Worm (Caenorhabditis elegans) whole organism, L4/young adult: Measurements from ENCODE around the gene ztf-17.

Experiments
- W03F9.2 ChIP-seq: fragments of 150-350 bp; optimal IDR thresholded peaks from 2 replicates; lab custom pipeline; 2014; ENCODE audit warnings: missing biosample characterization, missing genetic modification characterization
- dao-5 ChIP-seq: sonication (generic microtip); optimal IDR thresholded peaks from 2 replicates; lab custom pipeline; 2016; ENCODE audit warnings: missing genotype, missing genetic modification characterization, moderate library complexity, missing compliant biosample characterization
- him-1 ChIP-seq: sonication (generic microtip); optimal IDR thresholded peaks from 2 replicates; lab custom pipeline; 2016; ENCODE audit warnings: missing genotype, missing genetic modification reagents, missing genetic modification characterization, missing compliant biosample characterization

DNA sequence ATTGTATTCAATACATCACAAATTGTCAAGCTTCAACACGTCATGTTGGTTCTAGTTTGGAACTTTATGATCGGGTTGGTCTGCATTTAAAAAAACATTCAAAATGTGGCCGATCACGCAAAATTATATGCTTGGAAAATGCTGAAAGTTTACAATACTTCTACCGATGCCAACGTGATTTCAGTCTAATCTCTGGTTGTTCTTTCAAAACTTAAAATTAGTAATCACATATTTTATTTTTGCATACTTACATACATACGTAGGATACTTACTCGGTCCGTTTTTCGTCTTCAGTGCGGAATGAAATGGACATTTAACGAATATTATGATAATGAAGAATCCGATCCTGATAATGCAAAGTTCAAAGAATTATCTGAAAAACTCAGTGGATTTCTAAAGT lies 44.9 kb downstream of the ztf-17 start, which contains the start of gene srw-62:
- TF ChIP-seq him-1: no peak
- no peak for TF ChIP-seq W03F9.2 (tag; lab: Kevin White, UChicago)
- TF ChIP-seq dao-5 (tag; lab: Kevin White, UChicago): no peak
